Fruit fly (Drosophila melanogaster): Measurements from ENCODE around the gene COX5A.
A peak's percentile ranks its signal among the peaks of the same experiment; 100 is the strongest.

COX5A gene

DNA sequence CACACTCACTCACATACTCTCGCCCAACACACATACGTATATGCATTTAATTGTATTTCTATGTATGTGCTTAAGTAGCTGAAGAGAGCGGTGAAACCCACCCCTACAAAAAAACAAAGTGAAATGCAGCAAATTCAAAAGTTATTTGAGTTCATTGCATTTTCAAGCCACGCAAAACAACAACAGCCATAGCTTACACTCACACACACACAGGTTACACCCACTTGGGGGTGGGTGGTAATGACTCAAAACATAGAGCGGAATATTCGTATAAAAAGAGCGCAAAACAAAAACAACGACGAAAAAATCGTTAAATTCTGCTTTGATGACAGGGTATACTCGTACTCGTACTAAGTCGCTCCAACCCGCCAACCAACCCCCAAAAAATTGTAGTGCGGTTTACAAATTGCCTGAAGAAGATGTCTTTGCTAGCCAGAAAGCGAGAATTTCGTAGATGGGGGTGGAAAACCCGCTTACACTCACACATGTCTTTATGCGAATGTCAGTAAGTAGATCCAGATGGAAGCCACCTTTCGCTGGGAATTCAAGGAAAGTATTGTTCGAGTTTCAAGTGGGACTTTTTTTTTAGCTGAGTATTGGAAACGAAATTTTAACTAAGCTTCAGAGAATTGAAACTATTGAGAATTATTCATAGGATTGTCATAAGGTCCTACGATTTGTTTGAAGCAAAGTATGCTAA is 42.9 kb upstream of the COX5A start (continued):
- TF ChIP-seq cg (GFP tag; optimal IDR thresholded peaks at IDR 0.05) (peak; percentile 82), CG33557 (GFP tag; optimal IDR thresholded peaks at IDR 0.05) (no peak), nerfin-1 (tag; optimal IDR thresholded peaks at IDR 0.05) (peak; percentile 42), dati (GFP tag; IDR thresholded peaks at IDR 0.05) (no peak), onecut (GFP tag; IDR thresholded peaks at IDR 0.05) (peak; percentile 75), tll (GFP tag; optimal IDR thresholded peaks at IDR 0.05) (peak in 1 of 2 experiments; percentile 16), seq (GFP tag; IDR thresholded peaks at IDR 0.05) (peak; percentile 72; the same call in 1 of the 2 replicates), CHES-1-like (GFP tag; optimal IDR thresholded peaks at IDR 0.05) (no peak), CG11247 (GFP tag; IDR thresholded peaks at IDR 0.05) (no peak), twi (tag; optimal IDR thresholded peaks at IDR 0.05) (peak; percentile 94), CG10366 (GFP tag; IDR thresholded peaks at IDR 0.05) (no peak), CG12299 (tag; optimal IDR thresholded peaks at IDR 0.05) (no peak), exex (tag; optimal IDR thresholded peaks at IDR 0.05) (no peak), sisA (GFP tag; IDR thresholded peaks at IDR 0.05) (no peak), HLH3B (GFP tag; IDR thresholded peaks at IDR 0.05) (no peak), run (tag; optimal IDR thresholded peaks at IDR 0.05) (no peak), insv (GFP tag; optimal IDR thresholded peaks at IDR 0.05) (no peak), Bteb2 (GFP tag; optimal IDR thresholded peaks at IDR 0.05) (no peak), cas (GFP tag; IDR thresholded peaks at IDR 0.05) (no peak), amos (GFP tag; IDR thresholded peaks at IDR 0.05; ENCODE audit: partially characterized antibody) (no peak), gsb-n (tag; optimal IDR thresholded peaks at IDR 0.05) (no peak), CG10462 (GFP tag; optimal IDR thresholded peaks at IDR 0.05) (no peak), fd3F (GFP tag; optimal IDR thresholded peaks at IDR 0.05) (no peak), CG5180 (GFP tag; optimal IDR thresholded peaks at IDR 0.05) (no peak), CG15011 (GFP tag; optimal IDR thresholded peaks at IDR 0.05) (no peak), sqz (GFP tag; optimal IDR thresholded peaks at IDR 0.05) (peak; percentile 13), pros (GFP tag; optimal IDR thresholded peaks at IDR 0.05) (peak; percentile 97), CG9609 (GFP tag; optimal IDR thresholded peaks at IDR 0.05) (no peak)

DNA sequence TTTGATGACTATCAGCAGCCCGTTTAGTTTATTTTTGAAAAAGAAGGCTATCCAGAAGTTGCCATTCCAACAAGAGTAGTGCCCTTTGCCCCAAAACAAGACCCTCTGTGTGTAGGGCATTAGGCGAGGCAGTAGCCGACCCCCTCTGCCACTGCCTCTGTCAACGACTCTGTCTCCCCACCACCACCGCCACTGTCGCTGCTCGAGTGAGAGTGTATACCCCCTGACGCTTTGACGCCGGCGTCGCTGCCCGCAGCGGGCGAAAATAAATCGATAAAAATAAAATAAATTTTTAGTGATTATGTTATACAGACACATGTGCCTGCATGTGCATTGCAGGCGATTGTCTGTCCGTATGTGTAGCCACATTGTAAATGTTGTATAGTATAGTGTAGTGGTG is 42.1 kb upstream of the COX5A start:
- TF ChIP-seq stwl (tag; optimal IDR thresholded peaks at IDR 0.05) (no peak), fru (optimal IDR thresholded peaks at IDR 0.05) (no peak), sc (optimal IDR thresholded peaks at IDR 0.05) (no peak), sc (GFP tag; optimal IDR thresholded peaks at IDR 0.05) (no peak), hbn (GFP tag; IDR thresholded peaks at IDR 0.05; ENCODE audit: partially characterized antibody) (no peak), CG1233 (GFP tag; optimal IDR thresholded peaks at IDR 0.05) (no peak), tgo (GFP tag; IDR thresholded peaks at IDR 0.05) (no peak), az2 (GFP tag; optimal IDR thresholded peaks at IDR 0.05) (no peak), ems (GFP tag; optimal IDR thresholded peaks at IDR 0.05) (no peak), ranshi (GFP tag; IDR thresholded peaks at IDR 0.05) (no peak), CG2678 (tag; optimal IDR thresholded peaks at IDR 0.05) (no peak), CG13287 (GFP tag; IDR thresholded peaks at IDR 0.05; ENCODE audit: partially characterized antibody) (peak; percentile 6; the same call in 1 of the 2 replicates), ci (GFP tag; IDR thresholded peaks at IDR 0.05) (no peak; the same call in 2 of the 3 replicates), Ssrp (tag; optimal IDR thresholded peaks at IDR 0.05) (no peak), gsb-n (tag; optimal IDR thresholded peaks at IDR 0.05) (no peak), Lhr (GFP tag; optimal IDR thresholded peaks at IDR 0.05) (no peak), CG4617 (GFP tag; optimal IDR thresholded peaks at IDR 0.05; ENCODE audit: borderline replicate concordance) (no peak), CG15696 (tag; optimal IDR thresholded peaks at IDR 0.05) (no peak), lmd (GFP tag; IDR thresholded peaks at IDR 0.05) (no peak), CG32532 (GFP tag; IDR thresholded peaks at IDR 0.05) (no peak), Doc3 (GFP tag; IDR thresholded peaks at IDR 0.05; ENCODE audit: partially characterized antibody) (no peak), cas (GFP tag; IDR thresholded peaks at IDR 0.05) (no peak), CG34224 (GFP tag; IDR thresholded peaks at IDR 0.05; ENCODE audit: partially characterized antibody) (no peak), gem (tag; optimal IDR thresholded peaks at IDR 0.05) (peak; percentile 29), H2.0 (GFP tag; IDR thresholded peaks at IDR 0.05) (no peak)

Measured in whole organism, embryonic.